Fruit fly (Drosophila melanogaster) whole organism: ENCODE data around the gene CG42534.

Source experiments
- CG8478 ChIP-seq: fragments of >200 bp; optimal IDR thresholded peaks from 2 replicates; lab custom pipeline; 2018; ENCODE audit warnings: inconsistent platforms
- Dll ChIP-seq: fragments of >200 bp; optimal IDR thresholded peaks from 2 replicates; lab custom pipeline; 2017
- EcR ChIP-seq, 2 experiments: fragments of >200 bp; optimal IDR thresholded peaks; 2 replicates each; lab custom pipeline; 2017; ENCODE audit warnings: missing biosample characterization in 2 of 2, missing genetic modification characterization in 2 of 2, missing genetic modification reagents in 2 of 2
- pan ChIP-seq: fragments of >200 bp; optimal IDR thresholded peaks from 2 replicates; lab custom pipeline; 2017
- psq ChIP-seq: fragments of >200 bp; optimal IDR thresholded peaks from 2 replicates; lab custom pipeline; 2017
- usp ChIP-seq: fragments of >200 bp; optimal IDR thresholded peaks from 2 replicates; lab custom pipeline; 2017; ENCODE audit warnings: missing biosample characterization, missing genetic modification characterization, mixed read lengths

CG42534 gene

DNA sequence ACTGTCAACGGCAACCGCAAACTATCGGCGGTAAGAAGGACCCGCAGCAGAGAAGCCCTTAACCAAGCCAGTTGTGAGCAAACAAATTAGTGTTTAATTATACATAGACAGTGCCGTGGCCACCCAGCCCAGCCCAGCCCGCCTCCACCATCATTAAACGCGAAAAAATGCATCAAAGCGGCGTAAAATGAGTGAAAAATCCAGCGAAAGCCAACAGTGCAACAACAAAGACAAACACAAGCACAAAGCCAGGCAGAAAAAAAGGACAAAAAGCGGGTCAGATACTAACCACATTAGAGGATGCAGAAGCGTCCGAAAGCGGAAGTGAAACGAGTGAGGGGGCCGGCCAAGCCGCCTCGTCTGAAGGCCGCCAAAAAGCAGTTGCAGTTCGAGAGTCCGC, at the start of gene CG42534:
Gene CG42534 (plus strand): TSS at position 301 of the 400 bp plus-strand sequence.
- no peak for TF ChIP-seq EcR (GFP tag; optimal IDR thresholded peaks at IDR 0.05; lab: Kevin White, UChicago)
- TF ChIP-seq usp (GFP tag; lab: Kevin White, UChicago): no peak
- TF ChIP-seq psq (lab: Kevin White, UChicago): no peak
- no peak for TF ChIP-seq pan (lab: Kevin White, UChicago)
- no peak for TF ChIP-seq Dll (lab: Kevin White, UChicago)
- TF ChIP-seq CG8478 (lab: Kevin White, UChicago): no peak

DNA sequence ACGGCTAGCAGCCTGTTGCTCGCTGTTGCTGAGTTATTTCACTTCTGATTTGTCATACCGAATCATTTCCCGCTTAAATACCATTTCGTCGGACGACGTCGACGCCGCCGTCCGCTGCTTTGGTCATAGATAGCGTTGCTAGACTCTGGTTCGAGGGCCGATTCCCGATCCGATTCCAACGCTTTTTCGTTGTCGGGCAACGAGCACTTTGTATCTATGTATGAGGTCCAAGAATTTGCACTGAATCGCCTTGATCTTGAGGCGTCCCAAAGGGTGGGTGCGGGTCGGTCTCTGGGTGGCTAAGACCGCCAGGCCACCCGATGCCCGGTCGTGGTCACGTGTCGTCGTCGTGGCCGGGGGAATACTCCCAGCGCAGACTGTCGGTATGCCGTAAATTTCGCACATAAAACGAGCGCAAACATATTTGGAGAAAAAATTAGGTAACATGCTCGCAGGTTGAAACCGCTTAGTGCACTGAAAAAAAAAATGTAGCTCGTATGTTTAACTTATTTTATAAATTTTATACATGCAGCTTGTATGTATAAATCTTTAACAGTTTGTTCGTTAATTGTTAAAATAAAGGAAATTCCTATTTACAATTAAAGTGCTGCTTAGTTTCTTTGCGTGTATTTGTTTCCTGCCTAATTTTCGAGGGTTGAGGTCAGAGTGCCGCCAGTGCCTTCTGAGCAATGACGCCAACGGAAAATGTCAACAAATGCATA, 48.1 kb upstream of the CG42534 start, which contains the start of gene CG3348:
Gene CG3348 (minus strand): TSS at position 51 of the 722 bp plus-strand sequence.
- TF ChIP-seq EcR (GFP tag; optimal IDR thresholded peaks at IDR 0.05; lab: Kevin White, UChicago) (no peak), usp (GFP tag; lab: Kevin White, UChicago) (no peak), Dll (lab: Kevin White, UChicago) (no peak), CG8478 (lab: Kevin White, UChicago) (no peak), psq (lab: Kevin White, UChicago) (no peak), pan (lab: Kevin White, UChicago) (no peak)

DNA sequence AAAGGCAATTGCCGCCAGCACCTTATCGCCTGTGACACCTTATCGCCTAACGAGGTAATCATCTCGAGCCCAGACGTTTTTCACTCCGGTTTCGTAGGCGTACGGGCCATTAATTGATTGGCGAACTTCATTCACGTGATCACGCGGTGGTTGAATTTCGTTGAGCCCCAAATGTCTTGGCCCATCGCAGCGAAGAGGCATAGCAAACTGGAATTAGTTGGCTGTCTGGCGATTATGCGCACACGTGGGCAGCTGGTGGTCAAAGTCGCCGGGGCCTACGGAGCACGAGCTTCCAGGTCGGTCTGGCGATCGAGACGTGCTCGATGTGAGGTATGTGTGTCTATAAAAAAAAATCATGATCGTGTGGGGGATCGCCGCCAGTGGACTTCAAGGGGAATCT, 47.4 kb upstream of the CG42534 start:
- TF ChIP-seq Dll (lab: Kevin White, UChicago) (no peak), CG8478 (lab: Kevin White, UChicago) (no peak), psq (lab: Kevin White, UChicago) (no peak), usp (GFP tag; lab: Kevin White, UChicago) (no peak), EcR (GFP tag; optimal IDR thresholded peaks at IDR 0.05; lab: Kevin White, UChicago) (no peak), pan (lab: Kevin White, UChicago) (no peak)

DNA sequence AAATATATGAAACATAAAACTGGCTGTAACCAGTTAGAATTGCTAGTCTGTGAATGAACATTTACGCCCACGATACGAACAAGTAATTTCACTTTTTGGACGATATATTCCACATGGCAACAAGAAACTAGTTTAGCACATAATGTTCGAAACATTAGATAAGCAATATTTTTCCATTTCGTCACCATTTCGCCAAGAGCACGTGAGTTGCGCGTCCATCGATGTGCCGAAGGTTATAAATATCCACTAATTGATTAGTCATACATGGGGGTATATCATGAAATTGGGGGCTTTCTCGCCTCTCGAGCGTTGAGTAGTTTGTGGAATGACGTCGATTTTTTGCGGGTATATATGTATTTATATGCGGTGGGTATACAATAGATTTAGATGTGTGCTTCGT, 46.3 kb upstream of the CG42534 start:
- no peak for TF ChIP-seq EcR (GFP tag; optimal IDR thresholded peaks at IDR 0.05; lab: Kevin White, UChicago)
- TF ChIP-seq usp (GFP tag; lab: Kevin White, UChicago): no peak
- no peak for TF ChIP-seq Dll (lab: Kevin White, UChicago)
- no peak for TF ChIP-seq psq (lab: Kevin White, UChicago)
- TF ChIP-seq CG8478 (lab: Kevin White, UChicago): no peak
- no peak for TF ChIP-seq pan (lab: Kevin White, UChicago)

DNA sequence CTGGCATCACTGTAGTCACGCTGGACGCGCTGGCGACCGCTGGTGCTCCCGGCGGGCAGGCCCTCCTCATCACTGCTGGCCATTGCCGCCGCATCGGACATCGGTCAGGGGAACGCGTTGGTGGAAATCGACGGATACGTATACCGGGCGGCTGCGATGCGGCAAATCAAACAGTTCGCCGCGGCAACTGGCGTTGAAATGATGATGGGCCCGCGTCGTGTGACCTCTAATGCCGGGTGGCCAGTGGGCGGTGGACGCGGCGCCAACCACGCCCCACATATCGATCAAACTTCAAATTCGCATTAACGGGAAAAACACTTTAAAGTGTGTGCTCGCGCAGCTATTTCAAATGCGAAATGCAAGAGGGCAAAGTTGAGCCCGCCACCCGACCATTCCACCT, 18.2 kb upstream of the CG42534 start, which contains the start of gene CG3339:
Gene CG3339 (minus strand): TSS at position 101 of the 400 bp plus-strand sequence.
- TF ChIP-seq Dll (lab: Kevin White, UChicago) (no peak), EcR (GFP tag; optimal IDR thresholded peaks at IDR 0.05; lab: Kevin White, UChicago) (no peak), pan (lab: Kevin White, UChicago) (no peak), psq (lab: Kevin White, UChicago) (no peak), usp (GFP tag; lab: Kevin White, UChicago) (no peak), CG8478 (lab: Kevin White, UChicago) (no peak)

DNA sequence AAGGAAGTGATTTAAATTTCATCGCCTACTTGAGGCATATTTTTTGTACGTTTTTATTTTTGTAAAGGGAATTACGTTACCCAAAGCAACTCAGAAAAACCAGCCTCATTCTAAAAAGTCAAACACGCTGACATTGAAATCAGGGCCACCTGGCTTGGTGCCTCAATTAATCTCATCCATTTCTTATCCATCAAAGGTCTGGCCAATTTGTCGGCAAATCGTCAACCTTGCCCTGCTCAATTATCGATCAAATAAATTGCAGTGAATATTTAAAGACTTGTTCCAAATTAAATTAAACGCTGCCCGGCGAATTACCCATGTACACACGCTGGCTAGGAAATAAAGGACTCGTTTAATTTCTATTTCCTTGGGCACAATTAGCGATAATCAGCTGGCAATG, 9.6 kb upstream of the CG42534 start, which contains the start of gene CG3330:
Gene CG3330 (minus strand): TSS at position 101 of the 400 bp plus-strand sequence.
- TF ChIP-seq CG8478 (lab: Kevin White, UChicago) (no peak), Dll (lab: Kevin White, UChicago) (no peak), usp (GFP tag; lab: Kevin White, UChicago) (no peak), pan (lab: Kevin White, UChicago) (no peak)

DNA sequence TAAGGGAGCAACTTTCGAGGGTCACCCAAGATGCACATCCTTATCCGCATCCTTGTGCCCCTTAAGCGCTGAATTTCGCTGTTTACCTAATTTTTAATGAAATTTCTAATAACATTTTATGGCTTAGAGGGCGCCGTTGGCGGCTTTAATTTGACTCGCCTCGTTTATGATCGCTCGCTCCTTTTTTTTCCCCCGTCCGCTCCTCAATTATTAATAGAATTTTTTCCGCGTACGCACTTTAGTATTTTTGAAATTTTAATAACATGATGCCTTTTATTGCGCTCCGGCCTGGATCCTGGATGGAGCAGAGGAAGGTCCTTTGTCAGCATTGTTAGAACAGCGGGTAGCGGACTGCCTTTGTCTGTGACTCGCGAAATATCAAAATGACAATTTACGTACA, 28.2 kb downstream of the CG42534 start, which contains the start of gene CG46335:
Gene CG46335 (minus strand): TSS at position 101 of the 400 bp plus-strand sequence.
- TF ChIP-seq psq (lab: Kevin White, UChicago) (no peak), usp (GFP tag; lab: Kevin White, UChicago) (no peak), pan (lab: Kevin White, UChicago) (no peak), EcR (GFP tag; optimal IDR thresholded peaks at IDR 0.05; lab: Kevin White, UChicago) (no peak), Dll (lab: Kevin White, UChicago) (no peak), CG8478 (lab: Kevin White, UChicago) (no peak)

DNA sequence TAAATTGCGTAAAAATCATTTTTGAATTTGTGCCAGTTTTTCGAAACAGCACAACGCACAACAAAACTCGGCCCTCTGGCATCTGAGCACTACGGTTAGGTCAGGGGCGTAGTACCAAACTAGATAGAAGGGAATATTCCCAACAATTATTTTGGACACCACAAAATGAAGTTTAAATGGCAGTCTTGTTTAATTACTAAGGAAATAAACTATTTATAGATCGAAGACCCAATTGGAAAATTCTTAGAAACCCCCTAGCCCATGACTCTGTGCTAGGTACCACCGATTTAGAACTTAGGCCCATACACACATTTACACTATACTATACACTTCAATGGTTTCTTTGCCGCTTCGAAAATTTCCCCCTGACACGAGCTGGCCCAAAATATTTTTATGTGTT, 66.6 kb downstream of the CG42534 start:
- TF ChIP-seq EcR (GFP tag; optimal IDR thresholded peaks at IDR 0.05; lab: Kevin White, UChicago): no peak
- TF ChIP-seq usp (GFP tag; lab: Kevin White, UChicago): no peak
- no peak for TF ChIP-seq pan (lab: Kevin White, UChicago)
- no peak for TF ChIP-seq Dll (lab: Kevin White, UChicago)
- TF ChIP-seq psq (lab: Kevin White, UChicago): no peak
- TF ChIP-seq CG8478 (lab: Kevin White, UChicago): no peak

DNA sequence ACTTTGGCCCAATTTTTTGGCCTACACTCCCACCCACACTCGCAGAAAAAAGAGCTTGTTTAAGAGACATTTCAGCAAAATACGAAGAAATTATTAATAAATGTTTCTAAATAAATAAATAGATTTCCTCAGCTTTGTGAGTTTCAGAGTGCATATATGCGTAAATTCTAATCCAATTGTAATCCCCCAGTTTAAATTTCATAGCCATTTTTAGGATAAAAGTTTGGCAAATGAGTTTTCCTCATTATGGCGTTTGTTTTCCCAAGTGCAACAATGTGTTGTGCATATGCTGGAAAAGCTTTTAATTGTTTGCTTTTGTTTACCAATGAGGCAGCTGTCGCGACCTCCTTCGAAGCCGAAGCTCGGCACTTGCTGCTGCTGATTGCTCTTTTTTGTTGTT, 68.3 kb downstream of the CG42534 start:
- TF ChIP-seq pan (lab: Kevin White, UChicago): no peak
- no peak for TF ChIP-seq Dll (lab: Kevin White, UChicago)
- TF ChIP-seq EcR (GFP tag; optimal IDR thresholded peaks at IDR 0.05; lab: Kevin White, UChicago): no peak
- TF ChIP-seq usp (GFP tag; lab: Kevin White, UChicago): no peak
- TF ChIP-seq psq (lab: Kevin White, UChicago): no peak
- TF ChIP-seq CG8478 (lab: Kevin White, UChicago): no peak

DNA sequence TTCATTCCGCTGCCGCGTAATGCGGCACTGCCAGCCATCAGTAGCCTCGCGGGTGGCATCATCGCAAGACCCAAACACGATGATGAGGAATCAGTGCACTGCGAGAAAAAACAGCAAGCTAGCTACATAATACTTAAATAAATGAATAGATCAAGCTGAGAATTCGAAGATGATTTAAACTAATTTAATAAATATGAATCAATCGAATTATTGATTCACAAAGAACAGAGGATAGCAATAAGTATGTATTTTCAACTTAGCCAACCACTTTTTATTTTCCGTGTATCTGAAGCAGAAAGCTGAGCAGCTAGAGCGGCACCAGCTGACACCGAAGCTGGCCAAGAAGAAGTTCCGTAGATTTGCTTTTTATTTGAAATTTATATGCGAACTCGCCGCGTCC, 72.8 kb downstream of the CG42534 start:
- no peak for TF ChIP-seq CG8478 (lab: Kevin White, UChicago)
- TF ChIP-seq usp (GFP tag; lab: Kevin White, UChicago): no peak
- no peak for TF ChIP-seq EcR (GFP tag; optimal IDR thresholded peaks at IDR 0.05; lab: Kevin White, UChicago)
- no peak for TF ChIP-seq Dll (lab: Kevin White, UChicago)
- no peak for TF ChIP-seq psq (lab: Kevin White, UChicago)
- TF ChIP-seq pan (lab: Kevin White, UChicago): no peak

DNA sequence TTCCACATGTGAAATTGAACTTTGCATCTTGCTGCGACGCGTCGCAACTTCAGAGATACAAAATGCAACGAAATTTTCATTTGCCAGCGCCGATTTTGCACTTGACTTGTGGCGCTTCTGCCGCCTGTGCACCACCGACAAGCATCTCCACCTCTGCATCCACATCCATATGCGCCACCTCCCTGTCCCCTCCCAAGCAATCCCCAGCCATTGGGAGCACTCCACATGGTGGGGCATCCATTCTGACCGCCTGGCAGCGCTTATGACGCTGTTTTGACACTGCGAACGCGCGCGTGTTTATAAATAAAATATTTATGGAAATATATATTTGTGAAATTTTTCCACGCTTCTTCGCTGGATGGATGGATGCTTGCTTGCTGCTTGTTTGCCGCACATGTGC, 74.9 kb downstream of the CG42534 start:
- no peak for TF ChIP-seq EcR (GFP tag; optimal IDR thresholded peaks at IDR 0.05; lab: Kevin White, UChicago)
- TF ChIP-seq Dll (lab: Kevin White, UChicago): no peak
- TF ChIP-seq pan (lab: Kevin White, UChicago): no peak
- TF ChIP-seq psq (lab: Kevin White, UChicago): no peak
- TF ChIP-seq CG8478 (lab: Kevin White, UChicago): no peak
- TF ChIP-seq usp (GFP tag; lab: Kevin White, UChicago): no peak
